Fruit fly (Drosophila melanogaster) S2 (cell line): ENCODE data around the gene CG12523.

Experiments
- CG8478 ChIP-seq: fragments of >200 bp; optimal IDR thresholded peaks from 2 replicates; lab custom pipeline; 2018
- CTCF ChIP-seq, 2 experiments: fragments of >200 bp; optimal IDR thresholded peaks; 2 replicates each; lab custom pipeline; 2018

DNA sequence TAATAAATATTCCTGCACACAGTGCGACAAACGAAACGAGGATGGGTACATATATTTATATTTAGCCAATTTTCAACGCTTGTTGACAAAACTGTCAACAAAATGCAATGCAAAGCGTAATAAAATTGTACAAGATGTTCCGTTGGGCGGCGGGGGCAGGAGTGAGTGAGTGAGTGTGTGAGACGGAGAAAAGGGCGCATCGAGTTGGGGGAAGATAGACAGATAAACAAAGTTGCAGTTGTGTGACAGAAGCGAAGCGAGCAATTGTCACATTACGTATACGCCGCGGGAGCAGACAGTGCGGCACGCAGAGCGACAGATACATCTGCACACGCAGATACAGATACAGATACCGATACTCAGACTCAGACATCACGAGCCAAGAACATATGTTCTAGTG, 49.7 kb upstream of the CG12523 start:
- no peak for TF ChIP-seq CG8478 (lab: Kevin White, UChicago)
- no peak for TF ChIP-seq CTCF (optimal IDR thresholded peaks at IDR 0.05; lab: Kevin White, UChicago)
